Worm (Caenorhabditis elegans): Measurements from ENCODE around the gene xbp-1.

Gene xbp-1

DNA sequence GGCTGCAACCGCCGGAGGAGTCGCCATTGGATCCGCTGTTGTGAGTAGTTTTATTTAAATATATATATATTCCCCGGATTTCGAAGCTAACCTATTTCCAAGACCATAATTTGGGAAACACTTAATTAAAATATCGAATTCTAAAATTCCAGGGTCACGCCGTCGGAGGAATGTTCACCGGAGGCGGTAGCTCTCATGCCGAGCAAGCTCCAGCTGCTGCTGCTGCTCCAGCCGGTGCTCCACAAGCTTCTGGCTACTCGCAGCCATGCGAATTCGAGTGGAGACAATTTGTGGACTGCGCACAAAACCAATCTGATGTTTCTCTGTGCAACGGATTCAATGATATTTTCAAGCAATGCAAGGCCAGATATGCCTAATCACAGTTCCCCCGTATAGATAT is 41.3 kb upstream of the xbp-1 start:
- TF ChIP-seq unc-39 (tag; optimal IDR thresholded peaks at IDR 0.05) (no peak), ztf-11 (tag; optimal IDR thresholded peaks at IDR 0.05) (no peak), fos-1 (tag; optimal IDR thresholded peaks at IDR 0.05) (no peak), dmd-9 (GFP tag; IDR thresholded peaks at IDR 0.05) (no peak), dmd-8 (GFP tag; IDR thresholded peaks at IDR 0.05) (no peak), set-16 (GFP tag; IDR thresholded peaks at IDR 0.05) (peak; percentile 70), skn-1 (tag; optimal IDR thresholded peaks at IDR 0.05) (no peak)

DNA sequence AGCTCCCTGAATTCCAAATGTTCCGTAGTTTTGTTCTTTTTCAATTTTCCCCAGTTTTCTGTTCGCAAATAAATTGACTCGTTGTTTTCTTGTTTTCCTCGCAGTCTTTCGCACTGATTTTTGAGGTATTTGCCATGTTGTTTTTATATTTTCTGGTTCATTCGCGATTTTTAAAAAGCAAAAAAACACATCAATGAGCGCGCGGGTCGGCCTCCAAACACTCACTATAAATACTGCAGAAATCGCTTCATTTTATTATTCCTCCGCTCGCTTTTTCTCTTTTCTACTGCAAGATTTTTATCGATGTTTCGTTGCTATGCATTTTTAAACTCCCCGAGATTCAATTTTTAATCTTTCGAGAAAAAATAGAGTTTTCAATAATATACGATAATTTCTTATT is 40.8 kb upstream of the xbp-1 start:
- TF ChIP-seq fkh-10 (GFP tag; optimal IDR thresholded peaks at IDR 0.05) (no peak), lin-29 (GFP tag; IDR thresholded peaks at IDR 0.05) (no peak), duxl-1 (tag; optimal IDR thresholded peaks at IDR 0.05; ENCODE audit: poor library complexity) (peak; percentile 6), mxl-3 (GFP tag; optimal IDR thresholded peaks at IDR 0.05) (no peak), F44E2.7 (GFP tag; IDR thresholded peaks at IDR 0.05) (no peak), ctbp-1 (GFP tag; IDR thresholded peaks at IDR 0.05) (0 out of 2 replicates have a peak, but pooled peaks have one; percentile 22), ceh-62 (tag; optimal IDR thresholded peaks at IDR 0.05) (no peak), F10B5.3 (tag; optimal IDR thresholded peaks at IDR 0.05) (no peak), mep-1 (tag; optimal IDR thresholded peaks at IDR 0.05) (no peak), T20F7.1 (GFP tag; optimal IDR thresholded peaks at IDR 0.05) (peak; percentile 49), nhr-10 (tag; optimal IDR thresholded peaks at IDR 0.05) (no peak), nhr-76 (tag; optimal IDR thresholded peaks at IDR 0.05) (no peak), nhr-237 (tag; optimal IDR thresholded peaks at IDR 0.05) (no peak), zfp-3 (GFP tag; conservative IDR thresholded peaks at IDR 0.05) (0 out of 2 replicates have a peak, but pooled peaks have one; percentile 16), dmd-9 (GFP tag; IDR thresholded peaks at IDR 0.05) (no peak), attf-4 (tag; optimal IDR thresholded peaks at IDR 0.05) (no peak), hlh-30 (tag; optimal IDR thresholded peaks at IDR 0.05; ENCODE audit: insufficient read depth) (no peak), arid-1 (GFP tag; conservative IDR thresholded peaks at IDR 0.05) (no peak), lim-7 (GFP tag; IDR thresholded peaks at IDR 0.05) (0 out of 2 replicates have a peak, but pooled peaks have one; percentile 27), unc-39 (tag; optimal IDR thresholded peaks at IDR 0.05) (no peak), lin-38 (GFP tag; IDR thresholded peaks at IDR 0.05) (peak; percentile 21; the same call in 1 of the 2 replicates), zfp-2 (tag; optimal IDR thresholded peaks at IDR 0.05) (no peak), ama-1 (optimal IDR thresholded peaks at IDR 0.05) (peak; percentile 65)

DNA sequence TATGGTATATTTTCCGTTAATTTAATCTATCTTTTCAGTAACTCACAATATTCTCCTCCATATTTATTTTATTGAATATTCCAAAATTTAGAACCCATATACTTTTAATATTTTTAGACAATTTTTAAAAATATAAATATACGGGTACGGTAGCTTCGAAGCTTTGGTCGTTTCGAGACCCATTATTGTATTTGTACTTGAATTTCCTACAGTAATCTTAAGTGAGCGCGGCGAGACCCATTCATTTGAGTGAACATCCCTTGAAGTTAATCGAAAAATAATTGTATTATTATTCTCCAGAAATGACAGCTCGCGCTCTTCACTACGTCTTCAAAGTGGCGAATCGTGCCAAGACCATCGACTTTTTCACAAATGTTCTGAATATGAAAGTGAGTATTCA is 40.3 kb upstream of the xbp-1 start, which contains the start of gene glod-4:
glod-4 (plus strand) TSS at position 301 of the 400 bp plus-strand sequence.
- TF ChIP-seq set-16 (GFP tag; IDR thresholded peaks at IDR 0.05) (no peak), mxl-3 (GFP tag; optimal IDR thresholded peaks at IDR 0.05) (no peak), Y5F2A.4 (GFP tag; optimal IDR thresholded peaks at IDR 0.05) (no peak), nhr-28 (tag; optimal IDR thresholded peaks at IDR 0.05) (no peak), ZK337.2 (GFP tag; IDR thresholded peaks at IDR 0.05) (no peak), lsy-2 (tag; optimal IDR thresholded peaks at IDR 0.05) (peak in 1 of 2 experiments; percentile 41), ztf-7 (tag; optimal IDR thresholded peaks at IDR 0.05) (no peak), duxl-1 (tag; optimal IDR thresholded peaks at IDR 0.05; ENCODE audit: poor library complexity) (no peak)

DNA sequence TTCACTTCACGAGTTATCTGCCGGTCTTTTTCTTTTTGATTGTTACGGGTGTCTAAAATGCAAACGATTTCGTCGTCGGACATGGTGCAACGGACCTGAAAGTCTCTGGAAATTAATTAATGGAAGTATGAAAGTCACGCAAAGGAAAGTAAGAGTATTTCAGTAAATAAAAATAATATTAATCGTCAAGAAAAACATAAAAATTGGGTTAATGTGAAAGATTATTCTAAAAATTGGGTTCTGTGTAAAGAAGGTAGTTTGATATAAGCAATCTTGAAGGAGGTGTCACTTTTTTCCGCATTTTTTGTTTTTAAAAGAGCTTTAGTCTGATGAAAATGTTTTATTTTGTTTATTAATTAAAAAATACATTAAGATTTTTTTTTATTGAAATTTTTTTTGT is 36.3 kb upstream of the xbp-1 start, which contains the start of gene C16C10.9:
C16C10.9 (minus strand) TSS at position 101 of the 400 bp plus-strand sequence.
- TF ChIP-seq aha-1 (tag) = no peak

DNA sequence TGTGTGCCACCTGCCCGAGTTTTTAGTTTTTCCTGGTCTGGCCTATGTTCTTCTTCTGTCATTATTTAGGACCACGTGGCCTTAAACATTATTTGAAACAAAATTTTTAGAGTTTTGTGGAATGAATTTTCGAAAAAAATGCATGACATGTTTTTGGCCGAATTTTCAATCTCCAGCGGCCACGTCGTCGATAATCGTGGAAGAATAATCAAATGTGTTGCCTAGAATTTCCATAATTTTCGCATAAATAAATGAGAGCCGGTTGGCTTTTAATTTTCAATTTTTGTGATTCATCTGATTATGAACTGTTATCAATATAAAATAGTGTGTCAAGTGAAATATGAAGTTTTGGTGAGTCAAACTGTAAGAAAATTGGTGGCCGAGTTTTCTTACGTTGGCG is 32.7 kb upstream of the xbp-1 start, which contains the start of gene C01G12.16:
C01G12.16 (plus strand) TSS at position 301 of the 400 bp plus-strand sequence.
- no peak for TF ChIP-seq egl-43 (GFP tag; IDR thresholded peaks at IDR 0.05)
- no peak for TF ChIP-seq nhr-6 (tag; optimal IDR thresholded peaks at IDR 0.05)
- TF ChIP-seq lir-3 (tag; optimal IDR thresholded peaks at IDR 0.05) = no peak
- no peak for TF ChIP-seq tra-1 (GFP tag; IDR thresholded peaks at IDR 0.05)
- no peak for TF ChIP-seq D1046.2 (GFP tag; IDR thresholded peaks at IDR 0.05)
- no peak for TF ChIP-seq spr-3 (GFP tag; optimal IDR thresholded peaks at IDR 0.05)
- no peak for TF ChIP-seq F37D6.2 (tag; optimal IDR thresholded peaks at IDR 0.05)
- no peak for TF ChIP-seq vab-7 (GFP tag; IDR thresholded peaks at IDR 0.05)
- TF ChIP-seq unc-62 (GFP tag; optimal IDR thresholded peaks at IDR 0.05 in 1 of 2) = no peak
- no peak for TF ChIP-seq unc-62 (tag; optimal IDR thresholded peaks at IDR 0.05)
- TF ChIP-seq snpc-4 (tag; optimal IDR thresholded peaks at IDR 0.05) = no peak
- TF ChIP-seq fos-1 (tag; optimal IDR thresholded peaks at IDR 0.05) = no peak
- TF ChIP-seq fkh-10 (GFP tag; optimal IDR thresholded peaks at IDR 0.05) = no peak
- no peak for TF ChIP-seq R02D3.7 (tag; optimal IDR thresholded peaks at IDR 0.05)
- TF ChIP-seq php-3 (GFP tag; IDR thresholded peaks at IDR 0.05) = no peak
- TF ChIP-seq F44E2.7 (GFP tag; IDR thresholded peaks at IDR 0.05) = no peak
